Worm (Caenorhabditis elegans) whole organism, early embryonic: ENCODE results near the gene F01G10.9.

Experiments used
- B0310.2 ChIP-seq: sonication (generic microtip); optimal IDR thresholded peaks from 2 replicates; lab custom pipeline; 2016; ENCODE audit warnings: mild to moderate bottlenecking, missing genetic modification characterization, missing compliant biosample characterization
- F13C5.2 ChIP-seq: sonication (generic microtip); optimal IDR thresholded peaks from 2 replicates; lab custom pipeline; 2017; ENCODE audit warnings: mild to moderate bottlenecking, missing genetic modification characterization, inconsistent platforms, missing compliant biosample characterization
- ama-1 ChIP-seq: fragments of 150-350 bp; optimal IDR thresholded peaks from 2 replicates; lab custom pipeline; 2014
- ceh-13 ChIP-seq: fragments of 200-800 bp; sonication (Bioruptor generic); optimal IDR thresholded peaks from 2 replicates; lab custom pipeline; 2018; ENCODE audit warnings: mild to moderate bottlenecking, missing genetic modification characterization, missing compliant biosample characterization
- ceh-36 ChIP-seq: sonication (generic microtip); optimal IDR thresholded peaks from 2 replicates; lab custom pipeline; 2016; ENCODE audit warnings: missing genetic modification characterization, inconsistent platforms, missing compliant biosample characterization
- flt-1 ChIP-seq: fragments of 200-800 bp; sonication (Bioruptor generic); IDR thresholded peaks from 2 replicates; pipeline ENCODE4 v1.3.6; 2022; ENCODE audit warnings: missing genetic modification characterization, missing compliant biosample characterization
- hmbx-1 ChIP-seq: sonication (generic microtip); optimal IDR thresholded peaks from 2 replicates; lab custom pipeline; 2016; ENCODE audit warnings: mild to moderate bottlenecking, missing genetic modification characterization, missing compliant biosample characterization
- hmg-4 ChIP-seq: fragments of 200-800 bp; sonication (Bioruptor generic); optimal IDR thresholded peaks from 2 replicates; lab custom pipeline; 2018; ENCODE audit warnings: mild to moderate bottlenecking, missing genetic modification characterization, missing compliant biosample characterization
- pes-1 ChIP-seq: fragments of 200-800 bp; sonication (Bioruptor generic); IDR thresholded peaks from 2 replicates; pipeline ENCODE4 v1.3.6; 2022; ENCODE audit warnings: missing genetic modification reagents, missing genetic modification characterization, missing compliant biosample characterization
- sea-1 ChIP-seq: fragments of 200-800 bp; sonication (Bioruptor generic); conservative IDR thresholded peaks from 2 replicates; pipeline ENCODE4 v1.3.6; 2022; ENCODE audit warnings: missing genetic modification characterization, missing compliant biosample characterization
- tbx-11 ChIP-seq: fragments of 200-800 bp; sonication (Bioruptor generic); IDR thresholded peaks from 2 replicates; pipeline ENCODE4 v1.3.6; 2022; ENCODE audit warnings: missing genetic modification characterization, missing compliant biosample characterization
- tbx-37 ChIP-seq: fragments of 200-800 bp; sonication (Bioruptor generic); conservative IDR thresholded peaks from 2 replicates; pipeline ENCODE4 v1.3.6; 2022; ENCODE audit warnings: missing genetic modification reagents, missing genetic modification characterization, missing compliant biosample characterization

DNA sequence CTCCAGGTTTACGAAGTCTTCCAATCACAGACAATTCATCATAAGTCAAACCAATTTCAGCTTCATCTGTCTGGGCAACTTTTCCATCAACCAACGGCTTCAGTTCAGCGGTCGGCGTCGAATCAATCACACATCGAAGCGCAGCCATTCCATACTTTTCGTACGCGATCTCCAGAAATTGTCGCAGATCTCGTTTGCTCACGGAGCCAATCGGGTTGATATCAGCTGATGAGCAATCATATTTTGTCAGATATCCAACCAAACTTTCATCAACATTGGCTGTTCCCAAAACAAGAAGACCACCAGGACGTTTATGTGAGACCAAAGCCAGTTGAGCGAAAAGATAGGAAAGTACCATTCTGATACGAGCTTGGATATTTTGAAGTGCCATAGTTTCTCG lies 44.1 kb downstream of the F01G10.9 start:
- TF ChIP-seq B0310.2 (tag; lab: Kevin White, UChicago): no peak
- no peak for TF ChIP-seq ama-1
- no peak for TF ChIP-seq ceh-13
- TF ChIP-seq tbx-37: no peak
- no peak for TF ChIP-seq hmg-4 (GFP tag; lab: Kevin White, UChicago)
- no peak for TF ChIP-seq pes-1
- TF ChIP-seq ceh-36 (tag; lab: Kevin White, UChicago): no peak
- TF ChIP-seq flt-1: no peak
- TF ChIP-seq F13C5.2 (tag; lab: Kevin White, UChicago): no peak
- no peak for TF ChIP-seq sea-1
- no peak for TF ChIP-seq hmbx-1 (tag; lab: Kevin White, UChicago)
- no peak for TF ChIP-seq tbx-11 (GFP tag; lab: Robert Waterston, UW)
